Fruit fly (Drosophila melanogaster): ENCODE data around the gene Ge-1.

- TF ChIP-seq CG8478 (optimal IDR thresholded peaks at IDR 0.05) (no peak), CTCF (optimal IDR thresholded peaks at IDR 0.05) (no peak)
Observed at dm6 chr2L:11045467-11045914, 55.2 kb downstream of the Ge-1 start.
